Worm (Caenorhabditis elegans) whole organism, L4 larva: ENCODE measurements around the gene acl-9.

ENCODE experiments used
- F26F4.8 ChIP-seq: fragments of 200-800 bp; sonication (Bioruptor generic); conservative IDR thresholded peaks from 2 replicates; pipeline ENCODE4 v1.3.6; 2022; ENCODE audit warnings: missing genetic modification characterization, missing compliant biosample characterization
- T20F7.1 ChIP-seq: fragments of 200-800 bp; sonication (Bioruptor generic); optimal IDR thresholded peaks from 2 replicates; lab custom pipeline; 2018; ENCODE audit warnings: mild to moderate bottlenecking, missing genetic modification characterization, missing compliant biosample characterization
- ceh-62 ChIP-seq: sonication (generic microtip); optimal IDR thresholded peaks from 2 replicates; lab custom pipeline; 2017; ENCODE audit warnings: missing biosample characterization, missing genetic modification characterization
- ctbp-1 ChIP-seq: fragments of 200-800 bp; sonication (Bioruptor generic); IDR thresholded peaks from 2 replicates; pipeline ENCODE4 v1.3.6; 2022; ENCODE audit warnings: missing genetic modification reagents, missing genetic modification characterization, missing compliant biosample characterization
- dmd-6 ChIP-seq: fragments of 200-800 bp; sonication (Bioruptor generic); IDR thresholded peaks from 2 replicates; pipeline ENCODE4 v1.3.6; 2022; ENCODE audit warnings: missing genetic modification reagents, missing genetic modification characterization, missing compliant biosample characterization
- dve-1 ChIP-seq: sonication (generic microtip); optimal IDR thresholded peaks from 2 replicates; lab custom pipeline; 2017; ENCODE audit warnings: antibody characterized with exemption, mild to moderate bottlenecking, missing genetic modification characterization, missing compliant biosample characterization; ENCODE audit not compliant: insufficient read depth
- lin-13 ChIP-seq: fragments of 150-350 bp; optimal IDR thresholded peaks from 2 replicates; lab custom pipeline; 2014; ENCODE audit warnings: missing biosample characterization, missing genetic modification reagents, missing genetic modification characterization
- lin-29 ChIP-seq: fragments of 200-800 bp; sonication (Bioruptor generic); IDR thresholded peaks from 2 replicates; pipeline ENCODE4 v1.3.6; 2022; ENCODE audit warnings: missing genetic modification reagents, missing genetic modification characterization, missing compliant biosample characterization
- mep-1 ChIP-seq: fragments of 150-350 bp; sonication (generic microtip); optimal IDR thresholded peaks from 3 replicates; lab custom pipeline; 2014; ENCODE audit warnings: missing biosample characterization, missing genetic modification characterization
- mxl-3 ChIP-seq: fragments of 200-800 bp; sonication (Bioruptor generic); optimal IDR thresholded peaks from 2 replicates; lab custom pipeline; 2018; ENCODE audit warnings: mild to moderate bottlenecking, missing genetic modification characterization, missing compliant biosample characterization
- nhr-237 ChIP-seq: sonication (generic microtip); optimal IDR thresholded peaks from 2 replicates; lab custom pipeline; 2017; ENCODE audit warnings: missing biosample characterization, missing genetic modification characterization
- pqm-1 ChIP-seq: sonication (generic microtip); optimal IDR thresholded peaks from 2 replicates; lab custom pipeline; 2017; ENCODE audit warnings: missing biosample characterization, missing genetic modification characterization
- unc-130 ChIP-seq: sonication (generic microtip); optimal IDR thresholded peaks from 2 replicates; lab custom pipeline; 2016; ENCODE audit warnings: missing genetic modification reagents, missing genetic modification characterization, missing compliant biosample characterization
- unc-62 ChIP-seq, 3 experiments: fragments of 150-350 bp in 1 of 3; sonication (generic microtip); optimal IDR thresholded peaks in 2 of 3; peaks in 1 of 3; 1 replicate in 1 of 3; 2 replicates in 2 of 3; lab custom pipeline; 2014 to 2017; ENCODE audit warnings: missing biosample characterization in 3 of 3, missing genetic modification characterization in 3 of 3, missing genetic modification reagents in 3 of 3, missing genotype in 1 of 3

ce11 chrV:6453122-6453521, at the start of gene acl-9:
- TF ChIP-seq nhr-237 (no peak), unc-62 (GFP tag; optimal IDR thresholded peaks at IDR 0.05 in 1 of 2; lab: Kevin White, UChicago) (no peak), unc-62 (tag; optimal IDR thresholded peaks at IDR 0.05; lab: Kevin White, UChicago) (no peak), mxl-3 (GFP tag; lab: Kevin White, UChicago) (no peak), lin-29 (GFP tag; lab: Robert Waterston, UW) (no peak), pqm-1 (tag; lab: Kevin White, UChicago) (no peak), ceh-62 (tag; lab: Kevin White, UChicago) (no peak), T20F7.1 (GFP tag; lab: Kevin White, UChicago) (no peak), ctbp-1 (GFP tag; lab: Robert Waterston, UW) (no peak), dve-1 (tag; lab: Kevin White, UChicago) (no peak), F26F4.8 (GFP tag; lab: Robert Waterston, UW) (no peak), unc-130 (GFP tag; lab: Kevin White, UChicago) (no peak), dmd-6 (no peak), lin-13 (GFP tag; lab: Kevin White, UChicago) (no peak), mep-1 (tag; lab: Kevin White, UChicago) (no peak)
